Worm (Caenorhabditis elegans) whole organism, L4 larva: ENCODE results near the gene dap-3.

Source experiments
- T26A8.4 ChIP-seq: fragments of 200-800 bp; sonication (Bioruptor generic); IDR thresholded peaks from 2 replicates; pipeline ENCODE4 v1.3.6; 2022; ENCODE audit warnings: missing genetic modification characterization, missing compliant biosample characterization
- ZK546.5 ChIP-seq, 2 experiments: sonication (generic microtip); optimal IDR thresholded peaks; 2 replicates each; lab custom pipeline; 2017; ENCODE audit warnings: missing biosample characterization in 2 of 2, missing genetic modification characterization in 2 of 2
- aly-2 ChIP-seq: sonication (generic microtip); optimal IDR thresholded peaks from 2 replicates; lab custom pipeline; 2018; ENCODE audit warnings: missing biosample characterization, missing genetic modification characterization
- ceh-20 ChIP-seq: fragments of 200-800 bp; sonication (Bioruptor generic); IDR thresholded peaks from 2 replicates; pipeline ENCODE4 v1.3.6; 2022; ENCODE audit warnings: missing genetic modification reagents, missing genetic modification characterization, missing compliant biosample characterization
- ceh-62 ChIP-seq: sonication (generic microtip); optimal IDR thresholded peaks from 2 replicates; lab custom pipeline; 2017; ENCODE audit warnings: missing biosample characterization, missing genetic modification characterization
- egl-27 ChIP-seq: sonication (generic microtip); optimal IDR thresholded peaks from 3 replicates; lab custom pipeline; 2017; ENCODE audit warnings: missing biosample characterization, missing genetic modification reagents, missing genetic modification characterization
- lin-39 ChIP-seq: fragments of 150-350 bp; optimal IDR thresholded peaks from 2 replicates; lab custom pipeline; 2014; ENCODE audit warnings: missing biosample characterization, missing genetic modification reagents, missing genetic modification characterization
- nhr-237 ChIP-seq: sonication (generic microtip); optimal IDR thresholded peaks from 2 replicates; lab custom pipeline; 2017; ENCODE audit warnings: missing biosample characterization, missing genetic modification characterization
- nhr-76 ChIP-seq: fragments of 150-350 bp; optimal IDR thresholded peaks from 2 replicates; lab custom pipeline; 2014; ENCODE audit warnings: missing biosample characterization, missing genetic modification characterization
- set-16 ChIP-seq: fragments of 200-800 bp; sonication (Bioruptor generic); IDR thresholded peaks from 2 replicates; pipeline ENCODE4 v1.3.6; 2022; ENCODE audit warnings: missing genetic modification reagents, missing genetic modification characterization, missing compliant biosample characterization
- skn-1 ChIP-seq: fragments of 150-350 bp; optimal IDR thresholded peaks from 2 replicates; lab custom pipeline; 2014; ENCODE audit warnings: missing biosample characterization, missing genetic modification characterization
- ztf-11 ChIP-seq: fragments of 150-350 bp; optimal IDR thresholded peaks from 2 replicates; lab custom pipeline; 2014; ENCODE audit warnings: missing biosample characterization, missing genetic modification characterization

ce11 chrII:10564578-10564977 lies 16.4 kb upstream of the dap-3 start, which contains the start of the genes C06A1.6 and C06A1.7:
- no peak for TF ChIP-seq aly-2
- no peak for TF ChIP-seq nhr-237 (tag; lab: Kevin White, UChicago)
- TF ChIP-seq ceh-20 (GFP tag; lab: Robert Waterston, UW), result no peak
- no peak for TF ChIP-seq ztf-11 (tag; lab: Kevin White, UChicago)
- TF ChIP-seq T26A8.4, result no peak
- TF ChIP-seq egl-27 (tag; lab: Kevin White, UChicago), result no peak
- no peak for TF ChIP-seq nhr-76 (tag; lab: Kevin White, UChicago)
- TF ChIP-seq ceh-62 (tag; lab: Kevin White, UChicago), result no peak
- TF ChIP-seq set-16, result no peak
- TF ChIP-seq skn-1 (tag; lab: Kevin White, UChicago), result no peak
- no peak for TF ChIP-seq ZK546.5 (tag; optimal IDR thresholded peaks at IDR 0.05; lab: Kevin White, UChicago)
- no peak for TF ChIP-seq lin-39
